Worm (Caenorhabditis elegans) whole organism, midembryonic: ENCODE data around the gene bath-36.

Experiments used
- T22C8.4 ChIP-seq: fragments of 200-800 bp; sonication (Bioruptor generic); IDR thresholded peaks from 2 replicates; pipeline ENCODE4 v1.3.6; 2022; ENCODE audit warnings: missing genetic modification characterization, missing compliant biosample characterization
- cog-1 ChIP-seq: sonication (generic microtip); optimal IDR thresholded peaks from 2 replicates; lab custom pipeline; 2016; ENCODE audit warnings: missing genetic modification characterization, missing compliant biosample characterization
- flt-1 ChIP-seq: fragments of 200-800 bp; sonication (Bioruptor generic); IDR thresholded peaks from 2 replicates; pipeline ENCODE4 v1.3.6; 2022; ENCODE audit warnings: missing genetic modification characterization, missing compliant biosample characterization
- klf-2 ChIP-seq: fragments of 200-800 bp; sonication (Bioruptor generic); conservative IDR thresholded peaks from 2 replicates; pipeline ENCODE4 v1.3.6; 2022; ENCODE audit warnings: missing genetic modification reagents, missing genetic modification characterization, missing compliant biosample characterization
- med-1 ChIP-seq: sonication (generic microtip); optimal IDR thresholded peaks from 2 replicates; lab custom pipeline; 2017; ENCODE audit warnings: missing genetic modification characterization, mild to moderate bottlenecking, missing compliant biosample characterization, antibody characterized with exemption, missing genetic modification reagents; ENCODE audit not compliant: insufficient read depth
- tab-1 ChIP-seq: fragments of 200-800 bp; sonication (Bioruptor generic); IDR thresholded peaks from 2 replicates; pipeline ENCODE4 v1.3.6; 2022; ENCODE audit warnings: missing genetic modification characterization, missing compliant biosample characterization
- ztf-23 ChIP-seq: fragments of 200-800 bp; sonication (Bioruptor generic); IDR thresholded peaks from 2 replicates; pipeline ENCODE4 v1.3.6; 2022; ENCODE audit warnings: missing genetic modification reagents, missing genetic modification characterization, missing compliant biosample characterization
- ztf-29 ChIP-seq: fragments of 200-800 bp; sonication (Bioruptor generic); IDR thresholded peaks from 2 replicates; pipeline ENCODE4 v1.3.6; 2022; ENCODE audit warnings: missing genetic modification reagents, missing genetic modification characterization, missing compliant biosample characterization

ce11 chrV:15191971-15192370, 4.3 kb downstream of the bath-36 start:
- TF ChIP-seq klf-2 (GFP tag; lab: Robert Waterston, UW) (no peak), ztf-23 (no peak), flt-1 (GFP tag; lab: Robert Waterston, UW) (no peak), tab-1 (no peak), cog-1 (tag; lab: Kevin White, UChicago) (no peak), ztf-29 (GFP tag; lab: Robert Waterston, UW) (no peak), med-1 (no peak), T22C8.4 (no peak)
